Worm (Caenorhabditis elegans): ENCODE data around the gene asps-1.

Gene asps-1

ce11 chrV:10320101-10320761, 3.0 kb upstream of the asps-1 start, which contains the start of the genes gna-1 and B0024.13 (continued):
- peak; percentile 85 for TF ChIP-seq nhr-71 (tag; optimal IDR thresholded peaks at IDR 0.05)
- peak; percentile 84 for TF ChIP-seq lin-14 (GFP tag; optimal IDR thresholded peaks at IDR 0.05)
- TF ChIP-seq unc-30 (tag; optimal IDR thresholded peaks at IDR 0.05): no peak
- peak; percentile 35 for TF ChIP-seq nhr-77 (tag; optimal IDR thresholded peaks at IDR 0.05)
- TF ChIP-seq ceh-88 (GFP tag; IDR thresholded peaks at IDR 0.05): peak; percentile 22; the same call in 1 of the 2 replicates
- TF ChIP-seq lin-39 (tag; optimal IDR thresholded peaks at IDR 0.05): no peak
- no peak for TF ChIP-seq mef-2 (tag; optimal IDR thresholded peaks at IDR 0.05)
- peak; percentile 33 for TF ChIP-seq unc-130 (tag; optimal IDR thresholded peaks at IDR 0.05)
- no peak for TF ChIP-seq fkh-10 (GFP tag; optimal IDR thresholded peaks at IDR 0.05)
- TF ChIP-seq fkh-8 (tag; optimal IDR thresholded peaks at IDR 0.05): peak; percentile 69
- TF ChIP-seq unc-62 (GFP tag; optimal IDR thresholded peaks at IDR 0.05): no peak
- no peak for TF ChIP-seq nhr-28 (tag; optimal IDR thresholded peaks at IDR 0.05)
- peak; percentile 57 for TF ChIP-seq isw-1 (GFP tag; IDR thresholded peaks at IDR 0.05)
- TF ChIP-seq pag-3 (tag; optimal IDR thresholded peaks at IDR 0.05; ENCODE audit: borderline replicate concordance, insufficient read depth): no peak
- peak; percentile 72 for TF ChIP-seq nhr-19 (GFP tag; conservative IDR thresholded peaks at IDR 0.05)
- TF ChIP-seq fos-1 (tag; optimal IDR thresholded peaks at IDR 0.05): no peak
- TF ChIP-seq zip-4 (GFP tag; optimal IDR thresholded peaks at IDR 0.05): no peak
- no peak for TF ChIP-seq F16B12.6 (tag; optimal IDR thresholded peaks at IDR 0.05)
- TF ChIP-seq ceh-63 (GFP tag; optimal IDR thresholded peaks at IDR 0.05): no peak
- TF ChIP-seq unc-98 (GFP tag; IDR thresholded peaks at IDR 0.05): no peak; the same call in 1 of the 2 replicates
- TF ChIP-seq nhr-85 (tag): peak; percentile 87
- peak; percentile 81 for TF ChIP-seq nhr-20 (tag; optimal IDR thresholded peaks at IDR 0.05)
- no peak for TF ChIP-seq elt-3 (tag; optimal IDR thresholded peaks at IDR 0.05)
- TF ChIP-seq nhr-11 (tag; optimal IDR thresholded peaks at IDR 0.05): no peak
- peak; percentile 64 for TF ChIP-seq C04F5.9 (tag; optimal IDR thresholded peaks at IDR 0.05)
- TF ChIP-seq nhr-237 (tag; optimal IDR thresholded peaks at IDR 0.05): no peak
- TF ChIP-seq efl-1 (optimal IDR thresholded peaks at IDR 0.05): peak; percentile 41 to 70
- TF ChIP-seq efl-1 (GFP tag; optimal IDR thresholded peaks at IDR 0.05 in 1 of 2): peak; percentile 65 to 95
- peak; percentile 12 for TF ChIP-seq Y116A8C.19 (tag; optimal IDR thresholded peaks at IDR 0.05; ENCODE audit: borderline replicate concordance)
- TF ChIP-seq alr-1 (tag; optimal IDR thresholded peaks at IDR 0.05; ENCODE audit: borderline replicate concordance): no peak
- no peak for TF ChIP-seq nhr-76 (tag; optimal IDR thresholded peaks at IDR 0.05)
- TF ChIP-seq xbp-1 (tag; optimal IDR thresholded peaks at IDR 0.05): peak; percentile 78
- no peak for TF ChIP-seq mdl-1 (tag; optimal IDR thresholded peaks at IDR 0.05)
- TF ChIP-seq grh-1 (GFP tag; IDR thresholded peaks at IDR 0.05): no peak
- TF ChIP-seq hlh-17 (GFP tag; optimal IDR thresholded peaks at IDR 0.05; ENCODE audit: borderline replicate concordance): no peak
- TF ChIP-seq elt-2 (tag; optimal IDR thresholded peaks at IDR 0.05): peak; percentile 41
- no peak for TF ChIP-seq ztf-4 (tag; optimal IDR thresholded peaks at IDR 0.05)
- peak; percentile 83 for TF ChIP-seq nhr-90 (tag; optimal IDR thresholded peaks at IDR 0.05; ENCODE audit: poor library complexity)
- TF ChIP-seq egl-13 (tag; optimal IDR thresholded peaks at IDR 0.05): peak; percentile 77
- TF ChIP-seq sup-37 (GFP tag; optimal IDR thresholded peaks at IDR 0.05): no peak
- TF ChIP-seq blmp-1 (tag; optimal IDR thresholded peaks at IDR 0.05): peak; percentile 60
- peak; percentile 37 to 62 (median 58) for TF ChIP-seq dpl-1 (GFP tag; optimal IDR thresholded peaks at IDR 0.05)
- TF ChIP-seq egl-27 (tag; optimal IDR thresholded peaks at IDR 0.05): no peak
- TF ChIP-seq hlh-4 (tag; optimal IDR thresholded peaks at IDR 0.05): no peak
- no peak for TF ChIP-seq tlp-1 (tag; optimal IDR thresholded peaks at IDR 0.05)
- TF ChIP-seq lin-13 (GFP tag; optimal IDR thresholded peaks at IDR 0.05): no peak
- TF ChIP-seq ama-1 (optimal IDR thresholded peaks at IDR 0.05): no peak
- no peak for TF ChIP-seq mab-9 (GFP tag; IDR thresholded peaks at IDR 0.05)
- no peak for TF ChIP-seq vab-15 (tag; optimal IDR thresholded peaks at IDR 0.05)
- no peak for TF ChIP-seq nhr-12 (tag; optimal IDR thresholded peaks at IDR 0.05)
- TF ChIP-seq rnt-1 (tag; optimal IDR thresholded peaks at IDR 0.05): peak; percentile 97
- TF ChIP-seq irx-1 (tag; optimal IDR thresholded peaks at IDR 0.05): peak; percentile 81
